Fruit fly (Drosophila melanogaster) whole organism, prepupa: ENCODE data around the gene CG10147.

Source experiments
- Blimp-1 ChIP-seq: fragments of 200-800 bp; sonication (Bioruptor generic); optimal IDR thresholded peaks from 3 replicates; lab custom pipeline; 2017; ENCODE audit warnings: missing biosample characterization, missing genetic modification characterization, mild to moderate bottlenecking, moderate library complexity, missing genetic modification reagents
- CG10631 ChIP-seq: fragments of 200-800 bp; sonication (Bioruptor generic); optimal IDR thresholded peaks from 2 replicates; lab custom pipeline; 2016; ENCODE audit warnings: missing biosample characterization, missing genetic modification characterization
- CG11762 ChIP-seq: fragments of 200-800 bp; sonication (Bioruptor generic); optimal IDR thresholded peaks from 3 replicates; lab custom pipeline; 2016; ENCODE audit warnings: missing biosample characterization, missing genetic modification characterization; ENCODE audit not compliant: insufficient read depth
- CG15336 ChIP-seq: fragments of 200-800 bp; sonication (Bioruptor generic); IDR thresholded peaks from 2 replicates; pipeline ENCODE4 v1.3.6; 2022; ENCODE audit warnings: missing biosample characterization, missing genetic modification characterization
- CG1621 ChIP-seq: fragments of 200-800 bp; sonication (Bioruptor generic); optimal IDR thresholded peaks from 3 replicates; lab custom pipeline; 2018; ENCODE audit warnings: missing biosample characterization, mild to moderate bottlenecking, missing genetic modification characterization
- CG16779 ChIP-seq: fragments of 200-800 bp; sonication (Bioruptor generic); optimal IDR thresholded peaks from 3 replicates; lab custom pipeline; 2017; ENCODE audit warnings: missing biosample characterization, mild to moderate bottlenecking, missing genetic modification characterization
- CG3032 ChIP-seq: fragments of 200-800 bp; optimal IDR thresholded peaks from 2 replicates; lab custom pipeline; 2019; ENCODE audit warnings: missing biosample characterization, mild to moderate bottlenecking, missing genetic modification characterization, moderate library complexity
- CG31627 ChIP-seq: fragments of 200-800 bp; sonication (Bioruptor generic); optimal IDR thresholded peaks from 3 replicates; lab custom pipeline; 2016; ENCODE audit warnings: missing biosample characterization, missing genetic modification characterization
- CG32006 ChIP-seq: fragments of 200-800 bp; sonication (Bioruptor generic); optimal IDR thresholded peaks from 3 replicates; lab custom pipeline; 2017; ENCODE audit warnings: missing biosample characterization, mild to moderate bottlenecking, missing genetic modification characterization
- CG4318 ChIP-seq: fragments of 200-800 bp; sonication (Bioruptor generic); optimal IDR thresholded peaks from 3 replicates; lab custom pipeline; 2017; ENCODE audit warnings: missing biosample characterization, mild to moderate bottlenecking, missing genetic modification characterization
- CG6792 ChIP-seq: fragments of 200-800 bp; sonication (Bioruptor generic); optimal IDR thresholded peaks from 3 replicates; lab custom pipeline; 2016; ENCODE audit warnings: missing biosample characterization, missing genetic modification characterization
- CG6808 ChIP-seq: fragments of 200-800 bp; sonication (Bioruptor generic); optimal IDR thresholded peaks from 3 replicates; lab custom pipeline; 2017; ENCODE audit warnings: missing biosample characterization, missing genetic modification characterization, mild to moderate bottlenecking, moderate library complexity, missing genetic modification reagents
- CG6854 ChIP-seq: fragments of 200-800 bp; sonication (Bioruptor generic); optimal IDR thresholded peaks from 2 replicates; lab custom pipeline; 2017; ENCODE audit warnings: missing biosample characterization, mild to moderate bottlenecking, missing genetic modification characterization
- CG7368 ChIP-seq: fragments of 200-800 bp; sonication (Bioruptor generic); optimal IDR thresholded peaks from 3 replicates; lab custom pipeline; 2016; ENCODE audit warnings: missing biosample characterization, missing genetic modification characterization
- CG8119 ChIP-seq: fragments of 200-800 bp; sonication (Bioruptor generic); IDR thresholded peaks from 3 replicates; pipeline ENCODE4 v1.3.6; 2022; ENCODE audit warnings: missing biosample characterization, missing genetic modification characterization
- CG8319 ChIP-seq: fragments of 200-800 bp; sonication (Bioruptor generic); optimal IDR thresholded peaks from 3 replicates; lab custom pipeline; 2016; ENCODE audit warnings: missing biosample characterization, missing genetic modification characterization
- CG8632 ChIP-seq: fragments of 200-800 bp; sonication (Bioruptor generic); optimal IDR thresholded peaks from 3 replicates; lab custom pipeline; 2016; ENCODE audit warnings: missing biosample characterization, missing genetic modification characterization
- CG9139 ChIP-seq: fragments of 200-800 bp; sonication (Bioruptor generic); optimal IDR thresholded peaks from 3 replicates; lab custom pipeline; 2017; ENCODE audit warnings: missing biosample characterization, mild to moderate bottlenecking, missing genetic modification characterization
- Eip75B ChIP-seq: fragments of 200-800 bp; sonication (Bioruptor generic); optimal IDR thresholded peaks from 3 replicates; lab custom pipeline; 2016; ENCODE audit warnings: missing biosample characterization, missing genetic modification characterization
- Eip78C ChIP-seq: fragments of 200-800 bp; sonication (Bioruptor generic); peaks from one replicate; lab custom pipeline; 2016; ENCODE audit warnings: missing biosample characterization, missing genetic modification characterization
- Eip93F ChIP-seq: fragments of 200-800 bp; sonication (Bioruptor generic); optimal IDR thresholded peaks from 2 replicates; lab custom pipeline; 2016; ENCODE audit warnings: missing biosample characterization, mild to moderate bottlenecking, missing genetic modification characterization
- Ets21C ChIP-seq: fragments of 200-800 bp; sonication (Bioruptor generic); optimal IDR thresholded peaks from 3 replicates; lab custom pipeline; 2016; ENCODE audit warnings: missing biosample characterization, missing genetic modification characterization
- Ets96B ChIP-seq: fragments of 200-800 bp; optimal IDR thresholded peaks from 2 replicates; lab custom pipeline; 2019; ENCODE audit warnings: missing biosample characterization, mild to moderate bottlenecking, missing genetic modification characterization, moderate library complexity
- Gug ChIP-seq: fragments of 200-800 bp; sonication (Bioruptor generic); IDR thresholded peaks from 2 replicates; pipeline ENCODE4 v1.3.6; 2022; ENCODE audit warnings: missing biosample characterization, missing genetic modification characterization
- Hr38 ChIP-seq: sonication (Bioruptor generic); optimal IDR thresholded peaks from 2 replicates; lab custom pipeline; 2016; ENCODE audit warnings: missing biosample characterization, missing genetic modification characterization
- Hr39 ChIP-seq: fragments of 200-800 bp; sonication (Bioruptor generic); optimal IDR thresholded peaks from 2 replicates; lab custom pipeline; 2016; ENCODE audit warnings: missing biosample characterization, missing genetic modification characterization
- Met ChIP-seq: fragments of 200-800 bp; sonication (Bioruptor generic); optimal IDR thresholded peaks from 3 replicates; lab custom pipeline; 2016; ENCODE audit warnings: missing biosample characterization, missing genetic modification characterization
- OdsH ChIP-seq: fragments of 200-800 bp; sonication (Bioruptor generic); optimal IDR thresholded peaks from 3 replicates; lab custom pipeline; 2016; ENCODE audit warnings: missing biosample characterization, missing genetic modification characterization
- Sox102F ChIP-seq: fragments of 200-800 bp; sonication (Bioruptor generic); optimal IDR thresholded peaks from 2 replicates; lab custom pipeline; 2016; ENCODE audit warnings: missing biosample characterization, mild to moderate bottlenecking, missing genetic modification characterization
- Sox14 ChIP-seq: fragments of 200-800 bp; sonication (Bioruptor generic); optimal IDR thresholded peaks from 3 replicates; lab custom pipeline; 2016; ENCODE audit warnings: missing biosample characterization, missing genetic modification characterization
- Sox15 ChIP-seq: fragments of 200-800 bp; sonication (Bioruptor generic); optimal IDR thresholded peaks from 3 replicates; lab custom pipeline; 2016; ENCODE audit warnings: missing biosample characterization, missing genetic modification characterization
- achi ChIP-seq: fragments of 200-800 bp; sonication (Bioruptor generic); optimal IDR thresholded peaks from 3 replicates; lab custom pipeline; 2016; ENCODE audit warnings: missing biosample characterization, missing genetic modification characterization
- acj6 ChIP-seq: fragments of 200-800 bp; sonication (Bioruptor generic); optimal IDR thresholded peaks from 3 replicates; lab custom pipeline; 2016; ENCODE audit warnings: missing biosample characterization, missing genetic modification characterization
- cyc ChIP-seq: fragments of 200-800 bp; sonication (Bioruptor generic); optimal IDR thresholded peaks from 3 replicates; lab custom pipeline; 2016; ENCODE audit warnings: missing biosample characterization, missing genetic modification characterization
- dac ChIP-seq: fragments of 200-800 bp; sonication (Bioruptor generic); optimal IDR thresholded peaks from 2 replicates; lab custom pipeline; 2017; ENCODE audit warnings: missing biosample characterization, mild to moderate bottlenecking, missing genetic modification characterization
- eg ChIP-seq: fragments of 200-800 bp; sonication (Bioruptor generic); IDR thresholded peaks from 3 replicates; pipeline ENCODE4 v1.3.6; 2022; ENCODE audit warnings: missing biosample characterization, missing genetic modification characterization
- esn ChIP-seq: fragments of 200-800 bp; sonication (Bioruptor generic); optimal IDR thresholded peaks from 2 replicates; lab custom pipeline; 2016; ENCODE audit warnings: missing biosample characterization, mild to moderate bottlenecking, missing genetic modification characterization, moderate library complexity
- fd59A ChIP-seq: fragments of 200-800 bp; sonication (Bioruptor generic); optimal IDR thresholded peaks from 2 replicates; lab custom pipeline; 2017; ENCODE audit warnings: missing biosample characterization, mild to moderate bottlenecking, missing genetic modification characterization, missing genetic modification reagents
- fd85E ChIP-seq: fragments of 200-800 bp; sonication (Bioruptor generic); optimal IDR thresholded peaks from 3 replicates; lab custom pipeline; 2016; ENCODE audit warnings: missing biosample characterization, missing genetic modification characterization
- fkh ChIP-seq: fragments of 200-800 bp; sonication (Bioruptor generic); optimal IDR thresholded peaks from 3 replicates; lab custom pipeline; 2017; ENCODE audit warnings: missing biosample characterization, mild to moderate bottlenecking, missing genetic modification characterization, moderate library complexity
- lz ChIP-seq: fragments of 200-800 bp; sonication (Bioruptor generic); optimal IDR thresholded peaks from 3 replicates; lab custom pipeline; 2016; ENCODE audit warnings: missing biosample characterization, missing genetic modification characterization
- salr ChIP-seq, 2 experiments: fragments of 200-800 bp; sonication (Bioruptor generic); optimal IDR thresholded peaks; 3 replicates each; lab custom pipeline; 2016 to 2018; ENCODE audit warnings: missing biosample characterization in 2 of 2, missing genetic modification characterization in 2 of 2, mild to moderate bottlenecking in 1 of 2
- spab ChIP-seq: fragments of 200-800 bp; sonication (Bioruptor generic); optimal IDR thresholded peaks from 2 replicates; lab custom pipeline; 2017; ENCODE audit warnings: missing biosample characterization, mild to moderate bottlenecking, missing genetic modification characterization, missing genetic modification reagents
- ss ChIP-seq, 2 experiments: fragments of 200-800 bp; sonication (Bioruptor generic); optimal IDR thresholded peaks; 2 replicates in 1 of 2; 3 replicates in 1 of 2; lab custom pipeline; 2017 to 2018; ENCODE audit warnings: mild to moderate bottlenecking in 2 of 2, missing biosample characterization in 2 of 2, missing genetic modification characterization in 2 of 2, moderate library complexity in 1 of 2
- svp ChIP-seq: fragments of 200-800 bp; sonication (Bioruptor generic); peaks from one replicate; lab custom pipeline; 2016; ENCODE audit warnings: missing biosample characterization, missing genetic modification characterization
- topi ChIP-seq: fragments of 200-800 bp; sonication (Bioruptor generic); optimal IDR thresholded peaks from 3 replicates; lab custom pipeline; 2016; ENCODE audit warnings: missing biosample characterization, missing genetic modification characterization

The CG10147 gene

DNA sequence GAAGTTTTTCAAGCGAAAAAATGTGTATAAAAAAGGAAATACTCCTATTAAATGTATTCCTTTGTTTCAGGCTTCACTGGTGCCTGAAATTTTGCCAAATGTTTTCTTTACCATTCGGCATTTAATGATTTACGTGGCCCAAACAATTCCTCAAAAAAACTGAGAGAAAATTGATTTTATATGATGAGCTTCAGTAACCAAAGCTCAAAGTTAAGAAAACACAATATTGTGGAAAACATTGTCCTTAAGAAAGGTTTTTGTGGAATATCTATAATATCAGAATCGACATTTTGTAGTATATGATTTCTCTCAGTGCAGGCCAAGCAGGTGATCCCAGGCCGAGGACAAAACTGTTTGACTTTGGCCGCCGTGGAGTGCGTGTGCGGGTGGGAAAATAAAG, 41.7 kb downstream of the CG10147 start (continued):
- TF ChIP-seq Sox102F (peak; percentile 60), CG31627 (GFP tag; lab: Kevin White, UChicago) (peak; percentile 65), Blimp-1 (GFP tag; lab: Kevin White, UChicago) (no peak), esn (peak; percentile 72), Gug (no peak), CG8319 (no peak), CG1621 (tag; lab: Kevin White, UChicago) (peak; percentile 38), dac (GFP tag; lab: Kevin White, UChicago) (no peak), fd85E (GFP tag; lab: Kevin White, UChicago) (no peak), CG8632 (GFP tag; lab: Kevin White, UChicago) (peak; percentile 48), ss (GFP tag; optimal IDR thresholded peaks at IDR 0.05; lab: Kevin White, UChicago) (no peak), cyc (GFP tag; lab: Kevin White, UChicago) (peak; percentile 50)

DNA sequence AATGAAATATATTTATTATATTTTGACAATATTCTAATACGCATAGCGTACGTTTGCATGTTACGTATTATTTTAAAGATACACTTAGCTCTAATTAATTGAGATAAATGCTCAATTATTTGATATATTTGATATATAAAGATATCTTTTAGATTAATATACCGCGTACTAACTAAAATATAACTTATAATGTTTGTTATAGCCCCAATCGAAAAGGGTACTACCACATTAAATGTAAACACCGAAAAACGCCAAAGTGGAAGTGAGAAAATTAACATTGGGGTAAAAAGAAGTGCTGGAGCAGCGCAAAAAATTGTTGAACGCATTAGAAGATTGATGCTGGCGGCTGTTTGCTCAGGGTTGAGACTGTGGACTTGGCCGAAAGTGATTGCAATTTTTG, 45.0 kb downstream of the CG10147 start:
- TF ChIP-seq svp (GFP tag; lab: Kevin White, UChicago) (peak; percentile 52), Ets21C (GFP tag; lab: Kevin White, UChicago) (no peak), CG32006 (GFP tag; lab: Kevin White, UChicago) (no peak), lz (GFP tag; lab: Kevin White, UChicago) (no peak), CG31627 (GFP tag; lab: Kevin White, UChicago) (no peak), Hr39 (GFP tag; lab: Kevin White, UChicago) (no peak), cyc (GFP tag; lab: Kevin White, UChicago) (no peak), Eip78C (GFP tag; lab: Kevin White, UChicago) (peak; percentile 60), CG6808 (GFP tag; lab: Kevin White, UChicago) (no peak), spab (GFP tag; lab: Kevin White, UChicago) (no peak)

DNA sequence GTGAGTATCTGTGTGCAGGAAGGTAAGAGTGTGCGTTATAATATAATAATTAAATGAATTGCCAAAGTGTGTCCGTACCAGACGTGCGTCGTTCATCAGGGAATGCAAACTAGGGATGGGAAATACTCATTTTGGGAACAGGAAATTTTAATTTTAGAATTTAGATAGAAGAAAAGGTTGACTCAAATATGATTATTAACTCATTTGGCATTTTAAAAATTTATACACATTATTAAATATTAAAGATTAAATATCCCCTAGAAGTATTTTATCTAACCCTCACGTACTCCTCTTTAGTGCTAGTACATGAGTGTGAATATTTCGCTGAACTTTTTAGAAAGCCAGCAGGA, 47.8 kb downstream of the CG10147 start:
- TF ChIP-seq CG31627 (GFP tag; lab: Kevin White, UChicago) (no peak), CG3032 (tag; lab: Kevin White, UChicago) (no peak), CG16779 (tag; lab: Kevin White, UChicago) (no peak), esn (peak; percentile 41), OdsH (GFP tag; lab: Kevin White, UChicago) (no peak), Eip93F (no peak), topi (peak; percentile 11), CG8319 (no peak), CG6792 (no peak), fd85E (GFP tag; lab: Kevin White, UChicago) (no peak), salr (GFP tag; optimal IDR thresholded peaks at IDR 0.05; lab: Kevin White, UChicago) (no peak), spab (GFP tag; lab: Kevin White, UChicago) (no peak), achi (no peak), ss (GFP tag; optimal IDR thresholded peaks at IDR 0.05; lab: Kevin White, UChicago) (no peak), CG7368 (no peak), Sox14 (GFP tag; lab: Kevin White, UChicago) (no peak), Eip75B (GFP tag; lab: Kevin White, UChicago) (peak; percentile 11), Hr38 (GFP tag; lab: Kevin White, UChicago) (no peak), Eip78C (GFP tag; lab: Kevin White, UChicago) (peak; percentile 68), lz (GFP tag; lab: Kevin White, UChicago) (no peak), Met (GFP tag; lab: Kevin White, UChicago) (peak; percentile 1), CG10631 (GFP tag; lab: Kevin White, UChicago) (no peak), CG4318 (GFP tag; lab: Kevin White, UChicago) (no peak), CG6854 (GFP tag; lab: Kevin White, UChicago) (no peak), Ets21C (GFP tag; lab: Kevin White, UChicago) (no peak), CG8632 (GFP tag; lab: Kevin White, UChicago) (no peak), Sox15 (GFP tag; lab: Kevin White, UChicago) (no peak), svp (GFP tag; lab: Kevin White, UChicago) (peak; percentile 70), fd59A (GFP tag; lab: Kevin White, UChicago) (no peak), Gug (no peak), CG9139 (no peak), acj6 (GFP tag; lab: Kevin White, UChicago) (peak; percentile 34), CG15336 (GFP tag; lab: Robert Waterston, UW) (no peak), CG32006 (GFP tag; lab: Kevin White, UChicago) (no peak), CG11762 (no peak), CG8119 (GFP tag; lab: Robert Waterston, UW) (no peak), Sox102F (peak; percentile 41), Ets96B (peak; percentile 5), fkh (GFP tag; lab: Kevin White, UChicago) (no peak), eg (GFP tag; lab: Robert Waterston, UW) (no peak)
